Worm (Caenorhabditis elegans) whole organism, late embryonic: ENCODE results near the gene cyp-14A5.

Experiments used
- ceh-14 ChIP-seq: sonication (generic microtip); optimal IDR thresholded peaks from 2 replicates; lab custom pipeline; 2016; ENCODE audit warnings: missing genotype, missing genetic modification characterization, missing compliant biosample characterization
- ceh-48 ChIP-seq: sonication (generic microtip); optimal IDR thresholded peaks from 2 replicates; lab custom pipeline; 2016; ENCODE audit warnings: missing genetic modification characterization, inconsistent platforms, missing compliant biosample characterization
- ceh-9 ChIP-seq: sonication (generic microtip); optimal IDR thresholded peaks from 2 replicates; lab custom pipeline; 2016; ENCODE audit warnings: mild to moderate bottlenecking, missing genetic modification characterization, inconsistent platforms, missing compliant biosample characterization
- fkh-10 ChIP-seq: fragments of 150-350 bp; optimal IDR thresholded peaks from 2 replicates; lab custom pipeline; 2014; ENCODE audit warnings: missing biosample characterization, missing genetic modification reagents, missing genetic modification characterization
- pqm-1 ChIP-seq: sonication (generic microtip); optimal IDR thresholded peaks from 2 replicates; lab custom pipeline; 2016; ENCODE audit warnings: missing genetic modification characterization, missing compliant biosample characterization
- rnt-1 ChIP-seq: sonication (generic microtip); optimal IDR thresholded peaks from 2 replicates; lab custom pipeline; 2016; ENCODE audit warnings: missing genetic modification characterization, missing compliant biosample characterization
- tbx-2 ChIP-seq: sonication (generic microtip); optimal IDR thresholded peaks from 2 replicates; lab custom pipeline; 2016; ENCODE audit warnings: missing genetic modification characterization, missing compliant biosample characterization
- unc-42 ChIP-seq: sonication (generic microtip); optimal IDR thresholded peaks from 2 replicates; lab custom pipeline; 2016; ENCODE audit warnings: missing genotype, missing genetic modification characterization, missing compliant biosample characterization
- unc-55 ChIP-seq: sonication (generic microtip); optimal IDR thresholded peaks from 2 replicates; lab custom pipeline; 2017; ENCODE audit warnings: missing biosample characterization, missing genetic modification reagents, missing genetic modification characterization

DNA sequence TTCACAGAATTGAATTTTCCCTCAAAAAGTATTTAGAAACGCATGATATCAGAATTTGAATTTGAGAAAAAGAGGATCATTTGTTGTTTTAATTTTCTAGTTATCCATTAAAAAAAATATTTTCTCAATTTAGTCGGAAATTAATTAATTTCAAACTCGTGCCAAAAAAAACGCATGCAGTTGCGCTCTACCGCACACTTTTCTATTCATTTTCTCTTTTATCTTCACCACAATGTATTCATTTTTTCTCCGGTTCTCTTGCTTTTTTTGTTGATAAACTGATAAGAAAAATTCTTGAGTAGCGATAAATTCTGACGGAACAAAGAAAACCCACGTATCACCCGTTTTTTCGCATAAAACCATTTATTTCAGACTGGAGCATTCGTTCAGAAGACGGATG is 9.9 kb upstream of the cyp-14A5 start, which contains the start of gene acl-6:
- TF ChIP-seq fkh-10 (GFP tag; lab: Kevin White, UChicago) (no peak), ceh-9 (tag; lab: Kevin White, UChicago) (no peak), rnt-1 (tag; lab: Kevin White, UChicago) (no peak), ceh-14 (tag; lab: Kevin White, UChicago) (peak; percentile 40), pqm-1 (tag; lab: Kevin White, UChicago) (peak; percentile 41), unc-55 (GFP tag; lab: Kevin White, UChicago) (no peak), tbx-2 (tag; lab: Kevin White, UChicago) (no peak), ceh-48 (tag; lab: Kevin White, UChicago) (no peak), unc-42 (peak; percentile 51)
